Fruit fly (Drosophila melanogaster): ENCODE measurements around the gene tbc.

DNA sequence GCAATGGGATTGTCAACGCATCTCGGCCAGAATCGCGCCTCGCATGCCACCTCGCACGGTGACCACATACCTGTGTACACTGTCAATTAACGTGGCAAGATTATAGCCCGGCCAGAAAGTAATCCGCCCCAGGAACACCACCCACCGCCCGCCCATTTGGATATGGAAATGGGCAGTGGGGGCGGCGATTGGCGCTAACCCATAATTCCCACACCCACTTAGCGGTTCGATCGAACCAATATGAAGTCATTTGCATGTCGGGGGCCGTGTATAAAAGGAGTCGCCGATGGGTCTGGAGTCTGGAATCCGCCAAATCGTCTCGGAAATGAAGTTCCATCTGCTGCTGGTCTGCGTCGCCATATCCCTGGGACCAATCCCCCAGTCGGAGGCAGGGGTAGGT lies 33.7 kb upstream of the tbc start, which contains the start of gene Obp19a:
- no peak for TF ChIP-seq GATAd (GFP tag; optimal IDR thresholded peaks at IDR 0.05)
- TF ChIP-seq pan (optimal IDR thresholded peaks at IDR 0.05), result no peak
- TF ChIP-seq h (GFP tag; optimal IDR thresholded peaks at IDR 0.05), result no peak

All from whole organism, wandering third instar larva.